Worm (Caenorhabditis elegans): ENCODE measurements around the gene rmd-6.

DNA sequence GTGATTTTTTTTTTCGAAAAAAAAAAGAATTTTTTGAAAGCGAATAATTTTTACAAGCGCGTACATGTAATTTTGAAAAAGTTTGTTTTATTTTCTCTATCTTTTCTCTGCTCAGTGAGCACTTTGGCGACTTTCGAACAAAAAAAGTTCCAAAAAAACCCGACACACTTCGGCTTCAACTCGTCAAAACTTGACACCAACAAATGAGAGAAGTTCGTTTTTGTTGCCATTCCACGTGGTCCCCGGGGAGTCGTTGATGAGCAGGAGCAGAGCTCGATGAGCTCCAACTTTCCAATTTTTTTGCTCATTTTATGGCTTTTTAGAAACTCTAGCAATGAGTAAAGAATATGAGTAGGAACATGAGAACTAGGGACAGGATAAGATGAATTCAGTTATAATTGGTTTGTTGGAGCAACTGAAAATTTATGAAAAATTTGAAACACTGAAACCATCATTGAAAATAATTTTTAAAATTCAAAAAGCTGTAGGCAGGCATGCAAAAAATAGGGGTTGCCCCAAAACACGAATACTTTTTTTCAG lies 41.8 kb downstream of the rmd-6 start:
- TF ChIP-seq ztf-29 (GFP tag; IDR thresholded peaks at IDR 0.05) (no peak), ref-1 (GFP tag; conservative IDR thresholded peaks at IDR 0.05) (no peak), med-1 (GFP tag; optimal IDR thresholded peaks at IDR 0.05; ENCODE audit: insufficient read depth) (no peak), flt-1 (GFP tag; IDR thresholded peaks at IDR 0.05) (no peak), ztf-23 (GFP tag; IDR thresholded peaks at IDR 0.05) (no peak), tab-1 (GFP tag; IDR thresholded peaks at IDR 0.05) (no peak), cog-1 (tag; optimal IDR thresholded peaks at IDR 0.05) (no peak), klf-2 (GFP tag; conservative IDR thresholded peaks at IDR 0.05) (no peak)
